Worm (Caenorhabditis elegans) whole organism, early embryonic: Measurements from ENCODE around the gene peb-1.

Experiments
- B0310.2 ChIP-seq: sonication (generic microtip); optimal IDR thresholded peaks from 2 replicates; lab custom pipeline; 2016; ENCODE audit warnings: mild to moderate bottlenecking, missing genetic modification characterization, missing compliant biosample characterization
- ama-1 ChIP-seq: fragments of 150-350 bp; optimal IDR thresholded peaks from 2 replicates; lab custom pipeline; 2014
- ceh-36 ChIP-seq: sonication (generic microtip); optimal IDR thresholded peaks from 2 replicates; lab custom pipeline; 2016; ENCODE audit warnings: missing genetic modification characterization, inconsistent platforms, missing compliant biosample characterization
- flt-1 ChIP-seq: fragments of 200-800 bp; sonication (Bioruptor generic); IDR thresholded peaks from 2 replicates; pipeline ENCODE4 v1.3.6; 2022; ENCODE audit warnings: missing genetic modification characterization, missing compliant biosample characterization
- hmbx-1 ChIP-seq: sonication (generic microtip); optimal IDR thresholded peaks from 2 replicates; lab custom pipeline; 2016; ENCODE audit warnings: mild to moderate bottlenecking, missing genetic modification characterization, missing compliant biosample characterization
- pes-1 ChIP-seq: fragments of 200-800 bp; sonication (Bioruptor generic); IDR thresholded peaks from 2 replicates; pipeline ENCODE4 v1.3.6; 2022; ENCODE audit warnings: missing genetic modification reagents, missing genetic modification characterization, missing compliant biosample characterization
- scrt-1 ChIP-seq: fragments of 200-800 bp; sonication (Bioruptor generic); IDR thresholded peaks from 2 replicates; pipeline ENCODE4 v1.3.6; 2022; ENCODE audit warnings: missing genetic modification characterization, missing compliant biosample characterization
- tbx-37 ChIP-seq: fragments of 200-800 bp; sonication (Bioruptor generic); conservative IDR thresholded peaks from 2 replicates; pipeline ENCODE4 v1.3.6; 2022; ENCODE audit warnings: missing genetic modification reagents, missing genetic modification characterization, missing compliant biosample characterization

ce11 chrX:2267956-2268355 lies 57.1 kb downstream of the peb-1 start, which contains the start of gene AH9.6:
- TF ChIP-seq tbx-37 (GFP tag; lab: Robert Waterston, UW) (no peak), hmbx-1 (tag; lab: Kevin White, UChicago) (no peak), flt-1 (GFP tag; lab: Robert Waterston, UW) (no peak), ceh-36 (tag; lab: Kevin White, UChicago) (no peak), B0310.2 (tag; lab: Kevin White, UChicago) (no peak), ama-1 (lab: Kevin White, UChicago) (no peak), pes-1 (GFP tag; lab: Robert Waterston, UW) (no peak), scrt-1 (GFP tag; lab: Robert Waterston, UW) (no peak)
